Worm (Caenorhabditis elegans) whole organism, L2 larva: ENCODE measurements around the gene lron-7.

Experiments
- ama-1 ChIP-seq: fragments of 150-350 bp; optimal IDR thresholded peaks from 2 replicates; lab custom pipeline; 2018; ENCODE audit warnings: inconsistent platforms
- elt-3 ChIP-seq: sonication (generic microtip); optimal IDR thresholded peaks from 2 replicates; lab custom pipeline; 2017; ENCODE audit warnings: missing biosample characterization, missing genetic modification characterization
- fos-1 ChIP-seq: fragments of 150-350 bp; optimal IDR thresholded peaks from 2 replicates; lab custom pipeline; 2014; ENCODE audit warnings: missing biosample characterization, missing genetic modification characterization
- lin-13 ChIP-seq: fragments of 150-350 bp; optimal IDR thresholded peaks from 2 replicates; lab custom pipeline; 2014; ENCODE audit warnings: missing biosample characterization, missing genetic modification reagents, missing genetic modification characterization
- mbf-1 ChIP-seq: sonication (generic microtip); optimal IDR thresholded peaks from 2 replicates; lab custom pipeline; 2017; ENCODE audit warnings: missing biosample characterization, missing genetic modification characterization
- nhr-11 ChIP-seq: fragments of 150-350 bp; optimal IDR thresholded peaks from 2 replicates; lab custom pipeline; 2014; ENCODE audit warnings: missing biosample characterization, missing genetic modification characterization
- nhr-237 ChIP-seq: fragments of 150-350 bp; optimal IDR thresholded peaks from 2 replicates; lab custom pipeline; 2014; ENCODE audit warnings: missing biosample characterization, missing genetic modification characterization
- sma-9 ChIP-seq, 2 experiments: fragments of 150-350 bp in 1 of 2; sonication (generic microtip) in 1 of 2; optimal IDR thresholded peaks; 2 replicates each; lab custom pipeline; 2014 to 2016; ENCODE audit warnings: missing genetic modification characterization in 2 of 2, mild to moderate bottlenecking in 1 of 2, missing biosample characterization in 1 of 2, missing compliant biosample characterization in 1 of 2, missing genetic modification reagents in 1 of 2, moderate library complexity in 1 of 2
- unc-62 ChIP-seq: fragments of 150-350 bp; optimal IDR thresholded peaks from 2 replicates; lab custom pipeline; 2014; ENCODE audit warnings: missing biosample characterization, missing genetic modification reagents, missing genetic modification characterization
- zag-1 ChIP-seq: fragments of 150-350 bp; optimal IDR thresholded peaks from 2 replicates; lab custom pipeline; 2014; ENCODE audit warnings: missing biosample characterization, missing genetic modification characterization
- ztf-11 ChIP-seq: sonication (generic microtip); optimal IDR thresholded peaks from 2 replicates; lab custom pipeline; 2017; ENCODE audit warnings: missing biosample characterization, missing genetic modification characterization

DNA sequence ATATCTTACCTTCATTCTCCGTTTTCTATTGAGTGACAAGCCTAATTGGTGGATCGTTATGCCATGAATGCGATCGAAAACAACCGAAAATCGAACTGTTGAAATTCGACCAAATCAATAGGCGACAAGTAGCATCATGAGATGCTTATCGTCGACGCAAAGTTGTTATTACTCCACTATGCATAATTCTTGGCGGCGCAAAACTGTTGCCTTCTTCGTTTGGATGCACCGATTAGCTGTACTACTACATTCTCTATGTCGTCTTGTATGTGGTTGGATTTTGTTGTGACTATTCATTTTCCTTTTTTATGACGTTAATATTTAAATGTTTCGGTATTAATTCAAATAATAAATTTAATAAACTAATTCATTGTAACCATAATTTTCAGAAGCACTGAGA, 20.0 kb upstream of the lron-7 start, which contains the start of gene F46H5.11:
- TF ChIP-seq ama-1 (lab: Kevin White, UChicago) (no peak), unc-62 (GFP tag; lab: Kevin White, UChicago) (no peak), nhr-11 (tag; lab: Kevin White, UChicago) (no peak), zag-1 (tag; lab: Kevin White, UChicago) (no peak), elt-3 (tag; lab: Kevin White, UChicago) (no peak), sma-9 (GFP tag; optimal IDR thresholded peaks at IDR 0.05; lab: Kevin White, UChicago) (no peak), sma-9 (tag; optimal IDR thresholded peaks at IDR 0.05; lab: Kevin White, UChicago) (no peak), fos-1 (no peak), nhr-237 (no peak), mbf-1 (tag; lab: Kevin White, UChicago) (no peak), ztf-11 (no peak), lin-13 (GFP tag; lab: Kevin White, UChicago) (no peak)
